Worm (Caenorhabditis elegans) whole organism, L1 larva: ENCODE measurements around the gene unc-60.
A peak's percentile ranks its signal among the peaks of the same experiment; 100 is the strongest.

Source experiments
- C16A3.4 ChIP-seq: fragments of 150-350 bp; optimal IDR thresholded peaks from 2 replicates; lab custom pipeline; 2014; ENCODE audit warnings: missing biosample characterization, missing genetic modification characterization
- alr-1 ChIP-seq: fragments of 200-800 bp; sonication (Bioruptor generic); optimal IDR thresholded peaks from 2 replicates; lab custom pipeline; 2018; ENCODE audit warnings: borderline replicate concordance, mild to moderate bottlenecking, missing genetic modification characterization, missing compliant biosample characterization
- aly-2 ChIP-seq: fragments of 150-350 bp; optimal IDR thresholded peaks from 2 replicates; lab custom pipeline; 2014; ENCODE audit warnings: missing biosample characterization, missing genetic modification characterization
- ama-1 ChIP-seq: fragments of 150-350 bp; optimal IDR thresholded peaks from 2 replicates; lab custom pipeline; 2014
- ceh-63 ChIP-seq: fragments of 200-800 bp; sonication (Bioruptor generic); optimal IDR thresholded peaks from 2 replicates; lab custom pipeline; 2018; ENCODE audit warnings: mild to moderate bottlenecking, missing genetic modification characterization, missing compliant biosample characterization
- ces-1 ChIP-seq: fragments of 150-350 bp; optimal IDR thresholded peaks from 2 replicates; lab custom pipeline; 2014; ENCODE audit warnings: missing biosample characterization, missing genetic modification reagents, missing genetic modification characterization
- dpl-1 ChIP-seq, 3 experiments: fragments of 150-350 bp in 2 of 3; sonication (generic microtip) in 1 of 3; optimal IDR thresholded peaks; 2 replicates each; lab custom pipeline; 2014 to 2017; ENCODE audit warnings: missing biosample characterization in 3 of 3, missing genetic modification characterization in 3 of 3, missing genetic modification reagents in 3 of 3
- dsc-1 ChIP-seq: sonication (generic microtip); optimal IDR thresholded peaks from 2 replicates; lab custom pipeline; 2016; ENCODE audit warnings: mild to moderate bottlenecking, missing genetic modification characterization, missing compliant biosample characterization
- efl-1 ChIP-seq, 4 experiments: fragments of 150-350 bp; optimal IDR thresholded peaks in 3 of 4; peaks in 1 of 4; 1 replicate in 1 of 4; 2 replicates in 3 of 4; lab custom pipeline; 2014; ENCODE audit warnings: missing biosample characterization in 2 of 4, missing genetic modification characterization in 2 of 4, missing genetic modification reagents in 2 of 4
- egl-27 ChIP-seq, 2 experiments: fragments of 150-350 bp in 1 of 2; sonication (generic microtip); optimal IDR thresholded peaks; 3 replicates each; lab custom pipeline; 2017 to 2018; ENCODE audit warnings: missing biosample characterization in 2 of 2, missing genetic modification characterization in 2 of 2, missing genetic modification reagents in 2 of 2
- fkh-8 ChIP-seq: sonication (generic microtip); optimal IDR thresholded peaks from 2 replicates; lab custom pipeline; 2016; ENCODE audit warnings: mild to moderate bottlenecking, missing genetic modification characterization, missing compliant biosample characterization
- fos-1 ChIP-seq: fragments of 150-350 bp; optimal IDR thresholded peaks from 2 replicates; lab custom pipeline; 2014; ENCODE audit warnings: missing biosample characterization, missing genetic modification characterization
- grh-1 ChIP-seq: fragments of 200-800 bp; sonication (Bioruptor generic); IDR thresholded peaks from 2 replicates; pipeline ENCODE4 v1.3.6; 2022; ENCODE audit warnings: missing genetic modification reagents, missing genetic modification characterization, missing compliant biosample characterization
- hlh-17 ChIP-seq: fragments of 200-800 bp; sonication (Bioruptor generic); optimal IDR thresholded peaks from 2 replicates; lab custom pipeline; 2018; ENCODE audit warnings: missing genetic modification characterization, mild to moderate bottlenecking, missing compliant biosample characterization, moderate library complexity, borderline replicate concordance
- hlh-4 ChIP-seq: sonication (generic microtip); optimal IDR thresholded peaks from 2 replicates; lab custom pipeline; 2016; ENCODE audit warnings: mild to moderate bottlenecking, missing genetic modification characterization, missing compliant biosample characterization
- lin-13 ChIP-seq: fragments of 150-350 bp; optimal IDR thresholded peaks from 2 replicates; lab custom pipeline; 2014; ENCODE audit warnings: missing biosample characterization, missing genetic modification reagents, missing genetic modification characterization
- lin-14 ChIP-seq: fragments of 200-800 bp; sonication (Bioruptor generic); optimal IDR thresholded peaks from 2 replicates; lab custom pipeline; 2018; ENCODE audit warnings: mild to moderate bottlenecking, missing genetic modification characterization, moderate library complexity, missing compliant biosample characterization
- mab-9 ChIP-seq: fragments of 200-800 bp; sonication (Bioruptor generic); IDR thresholded peaks from 2 replicates; pipeline ENCODE4 v1.3.6; 2022; ENCODE audit warnings: missing genetic modification reagents, missing genetic modification characterization, missing compliant biosample characterization
- mdl-1 ChIP-seq, 2 experiments: fragments of 150-350 bp; optimal IDR thresholded peaks; 2 replicates each; lab custom pipeline; 2014 to 2017; ENCODE audit warnings: missing biosample characterization in 2 of 2, missing genetic modification characterization in 2 of 2, inconsistent platforms in 1 of 2
- mef-2 ChIP-seq: fragments of 150-350 bp; optimal IDR thresholded peaks from 2 replicates; lab custom pipeline; 2014; ENCODE audit warnings: missing biosample characterization, missing genetic modification characterization
- mep-1 ChIP-seq: fragments of 150-350 bp; optimal IDR thresholded peaks from 2 replicates; lab custom pipeline; 2014; ENCODE audit warnings: missing biosample characterization, missing genetic modification characterization
- nhr-237 ChIP-seq: fragments of 150-350 bp; optimal IDR thresholded peaks from 2 replicates; lab custom pipeline; 2014; ENCODE audit warnings: missing biosample characterization, missing genetic modification characterization
- nhr-71 ChIP-seq: sonication (generic microtip); optimal IDR thresholded peaks from 2 replicates; lab custom pipeline; 2016; ENCODE audit warnings: mild to moderate bottlenecking, missing genetic modification characterization, moderate library complexity, missing compliant biosample characterization
- nhr-85 ChIP-seq: sonication (generic microtip); peaks from one replicate; lab custom pipeline; 2016; ENCODE audit warnings: missing genetic modification characterization, inconsistent platforms, missing compliant biosample characterization
- nhr-90 ChIP-seq: sonication (generic microtip); optimal IDR thresholded peaks from 2 replicates; lab custom pipeline; 2016; ENCODE audit warnings: mild to moderate bottlenecking, missing genetic modification characterization, missing compliant biosample characterization; ENCODE audit not compliant: poor library complexity
- pag-3 ChIP-seq: sonication (generic microtip); optimal IDR thresholded peaks from 2 replicates; lab custom pipeline; 2017; ENCODE audit warnings: missing genetic modification characterization, mild to moderate bottlenecking, missing compliant biosample characterization, antibody characterized with exemption, borderline replicate concordance; ENCODE audit not compliant: insufficient read depth
- rnt-1 ChIP-seq: sonication (generic microtip); optimal IDR thresholded peaks from 2 replicates; lab custom pipeline; 2016; ENCODE audit warnings: mild to moderate bottlenecking, missing genetic modification characterization, moderate library complexity, missing compliant biosample characterization
- skn-1 ChIP-seq: fragments of 150-350 bp; optimal IDR thresholded peaks from 2 replicates; lab custom pipeline; 2014; ENCODE audit warnings: missing biosample characterization, missing genetic modification characterization
- sup-37 ChIP-seq: fragments of 200-800 bp; sonication (Bioruptor generic); optimal IDR thresholded peaks from 2 replicates; lab custom pipeline; 2018; ENCODE audit warnings: mild to moderate bottlenecking, missing genetic modification characterization, missing compliant biosample characterization
- zag-1 ChIP-seq: fragments of 150-350 bp; optimal IDR thresholded peaks from 2 replicates; lab custom pipeline; 2014; ENCODE audit warnings: missing biosample characterization, missing genetic modification characterization
- zip-4 ChIP-seq: fragments of 200-800 bp; sonication (Bioruptor generic); optimal IDR thresholded peaks from 2 replicates; lab custom pipeline; 2018; ENCODE audit warnings: mild to moderate bottlenecking, missing genetic modification characterization, moderate library complexity, missing compliant biosample characterization

The unc-60 gene

DNA sequence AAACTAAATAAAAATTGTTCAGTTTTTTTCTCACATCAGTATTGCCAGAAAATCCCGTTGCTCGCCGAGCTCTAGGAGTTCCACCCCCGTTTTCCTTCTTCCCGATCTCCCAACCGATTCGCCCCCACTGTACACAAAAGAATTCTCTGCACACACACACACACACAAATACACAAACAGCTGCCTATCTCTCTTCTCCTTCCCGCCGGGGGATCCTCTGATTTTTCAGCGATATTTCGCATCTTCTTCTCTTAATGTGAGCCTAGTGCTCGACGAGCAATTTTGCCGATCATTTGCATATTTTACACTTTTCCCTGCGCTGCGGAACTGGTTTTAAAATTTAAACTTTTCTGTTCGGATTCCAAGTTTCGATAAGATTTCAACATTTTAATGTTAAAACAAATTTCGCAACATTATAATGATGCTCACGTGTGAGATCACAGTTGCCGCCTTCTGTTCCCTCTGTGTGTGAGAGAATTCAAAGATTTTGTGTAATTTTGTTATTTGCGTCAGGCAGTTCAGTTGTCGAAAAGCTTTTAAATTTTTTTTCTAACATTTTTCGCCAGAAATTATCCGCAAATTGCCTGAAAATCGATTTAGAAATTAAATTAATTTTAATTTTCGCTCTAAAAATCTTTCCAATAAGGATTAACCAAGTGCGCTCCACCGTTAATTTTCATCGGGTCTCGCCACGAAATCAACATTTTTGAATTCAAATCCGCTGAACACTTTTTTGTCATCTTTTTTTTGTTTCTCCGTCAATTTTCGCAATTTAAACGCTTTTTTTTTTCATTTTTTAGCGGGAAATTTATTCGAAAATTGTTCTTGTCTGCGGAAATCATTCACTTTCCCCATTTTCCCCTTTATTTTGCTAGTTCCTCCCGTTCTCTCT is 3.6 kb upstream of the unc-60 start (continued):
- no peak for TF ChIP-seq hlh-17
- TF ChIP-seq sup-37, result peak; percentile 23
- TF ChIP-seq fkh-8 (tag; lab: Kevin White, UChicago), result peak; percentile 82
- no peak for TF ChIP-seq egl-27 (tag; optimal IDR thresholded peaks at IDR 0.05; lab: Kevin White, UChicago)
- TF ChIP-seq pag-3 (tag; lab: Kevin White, UChicago), result peak; percentile 53
- TF ChIP-seq fos-1 (tag; lab: Kevin White, UChicago), result no peak
- no peak for TF ChIP-seq ces-1 (GFP tag; lab: Kevin White, UChicago)
- peak; percentile 41 for TF ChIP-seq rnt-1 (tag; lab: Kevin White, UChicago)
- TF ChIP-seq mdl-1 (tag; optimal IDR thresholded peaks at IDR 0.05; lab: Kevin White, UChicago), result peak in 1 of 2 experiments; percentile 36

DNA sequence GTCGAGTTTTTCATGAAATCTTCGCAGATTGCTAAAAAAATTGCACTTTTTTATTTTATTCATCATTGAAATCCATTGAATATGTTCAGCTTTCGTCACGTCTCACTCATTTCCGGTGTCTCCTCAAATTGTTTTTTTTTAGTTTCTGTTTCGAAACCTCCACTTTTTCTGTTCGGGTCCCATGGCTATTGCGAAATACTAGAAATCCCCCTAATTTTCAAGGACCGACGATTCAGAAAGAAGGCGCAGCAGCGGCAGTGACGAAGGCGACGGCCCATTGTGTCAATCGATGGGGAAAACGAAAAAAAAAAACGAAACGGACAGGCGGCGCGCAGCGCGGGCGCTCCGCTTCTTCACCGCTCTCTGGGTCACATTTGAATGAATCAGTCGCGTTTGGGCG is 2.9 kb upstream of the unc-60 start:
- TF ChIP-seq ceh-63 (GFP tag; lab: Kevin White, UChicago), result no peak
- TF ChIP-seq hlh-17, result no peak
- TF ChIP-seq zip-4 (GFP tag; lab: Kevin White, UChicago), result peak; percentile 58
- TF ChIP-seq grh-1, result no peak
- TF ChIP-seq skn-1, result peak; percentile 10
- TF ChIP-seq ama-1 (lab: Kevin White, UChicago), result no peak
- TF ChIP-seq aly-2 (tag; lab: Kevin White, UChicago), result no peak

DNA sequence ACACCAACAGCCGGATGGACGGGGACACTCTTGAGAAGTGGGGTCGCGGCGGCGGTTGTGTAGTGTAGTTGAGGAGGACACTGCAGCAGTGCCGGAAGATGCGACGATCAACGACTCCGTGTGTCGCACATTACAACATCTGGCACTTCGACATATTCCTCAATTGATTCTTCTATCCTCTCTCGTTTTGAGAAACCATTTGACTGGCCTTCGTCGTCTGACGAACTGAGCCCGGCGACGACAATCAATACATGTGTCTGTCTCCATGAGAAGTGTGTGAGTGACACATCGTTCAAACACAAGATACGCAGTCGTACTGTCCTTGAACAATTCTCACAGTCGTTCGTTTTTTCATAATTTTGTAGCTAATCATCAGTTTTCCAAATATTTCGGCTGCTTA is 2.3 kb upstream of the unc-60 start:
- TF ChIP-seq nhr-71 (tag; lab: Kevin White, UChicago), result peak; percentile 16
- peak; percentile 73 for TF ChIP-seq nhr-85 (tag; lab: Kevin White, UChicago)
- peak; percentile 48 for TF ChIP-seq mep-1 (tag; lab: Kevin White, UChicago)
- TF ChIP-seq hlh-4 (tag; lab: Kevin White, UChicago), result no peak
- no peak for TF ChIP-seq grh-1
- TF ChIP-seq lin-14 (GFP tag; lab: Kevin White, UChicago), result peak; percentile 71
- peak; percentile 36 for TF ChIP-seq dsc-1 (tag; lab: Kevin White, UChicago)
- TF ChIP-seq, all 84 proteins: peak for 5

DNA sequence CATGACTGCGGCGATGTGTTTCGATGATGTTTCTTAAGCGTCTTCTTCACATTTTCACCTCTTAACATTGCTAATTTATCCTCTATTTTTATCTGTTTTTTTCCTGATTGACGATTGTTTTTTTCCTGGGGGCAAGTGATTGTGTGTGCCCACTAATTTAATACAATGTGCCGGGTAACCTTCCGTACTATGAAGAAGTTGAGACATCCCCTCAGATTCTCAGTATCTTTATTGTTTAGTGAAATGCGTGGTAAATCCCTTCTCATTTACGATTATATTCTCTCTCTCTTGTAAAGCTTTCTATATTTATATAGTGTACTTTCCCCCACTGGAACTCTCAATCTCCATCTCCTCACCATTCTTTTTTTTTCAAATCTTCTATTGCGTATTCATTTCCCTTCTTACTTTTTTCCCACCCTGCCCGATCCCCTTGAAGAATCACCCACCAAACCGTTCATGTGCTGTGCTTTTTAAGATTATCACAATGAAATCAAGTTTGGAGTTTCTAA is 1.5 kb downstream of the unc-60 start:
- TF ChIP-seq nhr-237 (no peak), nhr-90 (no peak), zag-1 (tag; lab: Kevin White, UChicago) (no peak), nhr-85 (tag; lab: Kevin White, UChicago) (peak; percentile 29), alr-1 (no peak), C16A3.4 (tag; lab: Kevin White, UChicago) (no peak), mef-2 (no peak), mab-9 (GFP tag; lab: Robert Waterston, UW) (no peak), lin-13 (GFP tag; lab: Kevin White, UChicago) (no peak)

DNA sequence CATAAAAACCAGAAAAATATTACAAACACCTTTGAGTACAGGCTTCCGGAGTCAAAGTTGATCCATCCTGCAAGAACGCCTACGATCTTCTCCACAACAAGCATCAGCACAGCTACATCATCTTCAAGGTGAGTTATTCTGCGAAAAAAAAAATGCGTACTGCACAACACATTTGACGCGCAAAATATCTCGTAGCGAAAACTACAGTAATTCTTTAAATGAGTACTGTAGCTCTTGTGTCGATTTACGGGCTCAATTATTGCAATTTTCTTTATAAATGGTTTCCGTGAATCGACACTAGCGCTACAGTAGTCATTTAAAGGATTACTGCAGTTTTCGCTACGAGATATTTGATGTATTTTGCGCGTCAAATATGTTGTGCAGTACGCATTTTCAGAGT is 2.0 kb downstream of the unc-60 start:
- no peak for TF ChIP-seq dpl-1 (GFP tag; optimal IDR thresholded peaks at IDR 0.05; lab: Kevin White, UChicago)
- TF ChIP-seq efl-1 (optimal IDR thresholded peaks at IDR 0.05; lab: Kevin White, UChicago), result no peak
- peak in 1 of 2 experiments; percentile 87 for TF ChIP-seq efl-1 (GFP tag; optimal IDR thresholded peaks at IDR 0.05 in 1 of 2; lab: Kevin White, UChicago)
